Worm (Caenorhabditis elegans): ENCODE results near the gene kap-1.

ce11 chrIII:7339138-7339537 lies 503 bp downstream of the kap-1 start:
- no peak for TF ChIP-seq dve-1 (tag; optimal IDR thresholded peaks at IDR 0.05)
- TF ChIP-seq ama-1 (optimal IDR thresholded peaks at IDR 0.05): no peak
- no peak for TF ChIP-seq gmeb-2 (tag; optimal IDR thresholded peaks at IDR 0.05)
- no peak for TF ChIP-seq elt-4 (tag; optimal IDR thresholded peaks at IDR 0.05)
- TF ChIP-seq ceh-22 (tag; optimal IDR thresholded peaks at IDR 0.05): no peak
- TF ChIP-seq ceh-45 (GFP tag; IDR thresholded peaks at IDR 0.05): no peak
- no peak for TF ChIP-seq nhr-11 (tag; optimal IDR thresholded peaks at IDR 0.05)
- no peak for TF ChIP-seq tbx-2 (tag; optimal IDR thresholded peaks at IDR 0.05)

Data from whole organism, late embryonic.